Worm (Caenorhabditis elegans): Measurements from ENCODE around the gene R13A1.10.

DNA sequence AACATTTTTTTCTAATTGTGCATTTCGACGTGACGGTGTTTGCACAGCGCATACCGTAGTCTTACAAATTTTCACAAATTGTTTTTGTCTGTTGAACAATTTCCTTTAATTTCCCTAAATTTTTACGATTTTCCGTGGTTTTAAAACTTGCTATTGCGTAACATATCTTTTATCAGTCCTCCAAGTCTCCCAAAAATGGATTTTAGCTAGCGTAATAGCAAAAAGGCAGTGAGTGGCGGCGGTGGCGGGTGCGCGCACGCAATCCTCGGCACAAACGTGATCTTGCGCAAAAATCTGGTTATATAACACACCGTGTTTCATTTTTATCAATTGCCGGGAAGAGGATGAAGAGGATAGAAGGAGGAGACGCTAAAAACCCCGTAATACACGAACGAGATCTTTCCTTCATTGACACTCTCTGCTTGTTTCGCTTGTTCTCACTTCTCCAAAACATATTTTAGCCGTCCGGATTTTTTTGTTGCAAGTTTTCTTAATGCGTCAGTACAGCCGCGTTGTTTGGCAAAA is 9.3 kb upstream of the R13A1.10 start:
- no peak for TF ChIP-seq lin-39 (tag; optimal IDR thresholded peaks at IDR 0.05)
- no peak for TF ChIP-seq zag-1 (tag; optimal IDR thresholded peaks at IDR 0.05)
- no peak for TF ChIP-seq Y105C5A.15 (GFP tag; IDR thresholded peaks at IDR 0.05)
- no peak for TF ChIP-seq mxl-2 (GFP tag; conservative IDR thresholded peaks at IDR 0.05)
- TF ChIP-seq nhr-237 (tag; optimal IDR thresholded peaks at IDR 0.05) = no peak
- no peak for TF ChIP-seq lin-1 (GFP tag; IDR thresholded peaks at IDR 0.05)
- no peak for TF ChIP-seq nhr-25 (tag; optimal IDR thresholded peaks at IDR 0.05; ENCODE audit: borderline replicate concordance, insufficient read depth)
- no peak for TF ChIP-seq egl-27 (tag; optimal IDR thresholded peaks at IDR 0.05)
- no peak for TF ChIP-seq ceh-62 (tag; optimal IDR thresholded peaks at IDR 0.05)
